Fruit fly (Drosophila melanogaster) Kc167 (cell line): ENCODE data around the gene DnaJ-H.
"Not testable (repeated sequence)": the region's sequence is repeated elsewhere in the genome, so short reads cannot be mapped to it uniquely, and the experiment has no call there.

Source experiments
- Sin3A ChIP-seq: fragments of >200 bp; optimal IDR thresholded peaks from 2 replicates; lab custom pipeline; 2018; ENCODE audit warnings: missing external identifiers
- h ChIP-seq: fragments of >200 bp; optimal IDR thresholded peaks from 3 replicates; lab custom pipeline; 2018; ENCODE audit warnings: missing external identifiers
- psq ChIP-seq: fragments of >200 bp; optimal IDR thresholded peaks from 2 replicates; lab custom pipeline; 2017; ENCODE audit warnings: missing external identifiers

dm6 chr2L:13211764-13212265 lies 45.9 kb upstream of the DnaJ-H start, which contains the start of gene CG15482:
- TF ChIP-seq h; psq (lab: Kevin White, UChicago); Sin3A (lab: Kevin White, UChicago): not testable (repeated sequence)
